Worm (Caenorhabditis elegans) whole organism, mixed stage, embryonic: Measurements from ENCODE around the gene cdr-1.

Experiments used
- M03D4.4 ChIP-seq: sonication (generic microtip); optimal IDR thresholded peaks from 2 replicates; lab custom pipeline; 2017; ENCODE audit warnings: mild to moderate bottlenecking, missing genetic modification characterization, missing compliant biosample characterization
- bed-3 ChIP-seq: fragments of 200-800 bp; sonication (Bioruptor generic); optimal IDR thresholded peaks from 3 replicates; lab custom pipeline; 2018; ENCODE audit warnings: mild to moderate bottlenecking, missing genetic modification characterization, moderate library complexity, missing compliant biosample characterization
- blmp-1 ChIP-seq: fragments of 150-350 bp; optimal IDR thresholded peaks from 2 replicates; lab custom pipeline; 2014; ENCODE audit warnings: missing biosample characterization, missing genetic modification characterization
- ceh-39 ChIP-seq: fragments of 150-350 bp; optimal IDR thresholded peaks from 2 replicates; lab custom pipeline; 2014; ENCODE audit warnings: missing biosample characterization, missing genetic modification characterization
- ceh-43 ChIP-seq: fragments of 200-800 bp; sonication (Bioruptor generic); optimal IDR thresholded peaks from 2 replicates; lab custom pipeline; 2018; ENCODE audit warnings: mild to moderate bottlenecking, missing genetic modification characterization, moderate library complexity, missing compliant biosample characterization
- ces-1 ChIP-seq: fragments of 150-350 bp; optimal IDR thresholded peaks from 2 replicates; lab custom pipeline; 2014; ENCODE audit warnings: missing biosample characterization, missing genetic modification reagents, missing genetic modification characterization
- cnd-1 ChIP-seq: fragments of 200-800 bp; sonication (Bioruptor generic); optimal IDR thresholded peaks from 2 replicates; lab custom pipeline; 2018; ENCODE audit warnings: mild to moderate bottlenecking, missing genetic modification characterization, missing compliant biosample characterization
- drap-1 ChIP-seq: fragments of 200-800 bp; sonication (Bioruptor generic); optimal IDR thresholded peaks from 3 replicates; lab custom pipeline; 2018; ENCODE audit warnings: mild to moderate bottlenecking, missing genetic modification characterization, missing compliant biosample characterization
- elt-1 ChIP-seq: sonication (generic microtip); optimal IDR thresholded peaks from 2 replicates; lab custom pipeline; 2017; ENCODE audit warnings: missing genetic modification characterization, mild to moderate bottlenecking, missing compliant biosample characterization, antibody characterized with exemption, moderate library complexity, borderline replicate concordance; ENCODE audit not compliant: insufficient read depth
- elt-3 ChIP-seq: fragments of 150-350 bp; optimal IDR thresholded peaks from 2 replicates; lab custom pipeline; 2014; ENCODE audit warnings: missing biosample characterization, missing genetic modification characterization
- flh-1 ChIP-seq: fragments of 200-800 bp; sonication (Bioruptor generic); optimal IDR thresholded peaks from 2 replicates; lab custom pipeline; 2018; ENCODE audit warnings: mild to moderate bottlenecking, missing genetic modification characterization, moderate library complexity, missing compliant biosample characterization
- lin-32 ChIP-seq: fragments of 200-800 bp; sonication (Bioruptor generic); optimal IDR thresholded peaks from 2 replicates; lab custom pipeline; 2018; ENCODE audit warnings: mild to moderate bottlenecking, missing genetic modification characterization, missing compliant biosample characterization
- lsy-2 ChIP-seq: fragments of 150-350 bp; optimal IDR thresholded peaks from 2 replicates; lab custom pipeline; 2014; ENCODE audit warnings: missing biosample characterization, missing genetic modification characterization
- mab-5 ChIP-seq: fragments of 150-350 bp; optimal IDR thresholded peaks from 2 replicates; lab custom pipeline; 2014; ENCODE audit warnings: missing biosample characterization, missing genetic modification characterization
- mep-1 ChIP-seq: fragments of 150-350 bp; optimal IDR thresholded peaks from 2 replicates; lab custom pipeline; 2017; ENCODE audit warnings: missing biosample characterization, missing genetic modification reagents, missing genetic modification characterization, inconsistent platforms
- mls-2 ChIP-seq: sonication (generic microtip); optimal IDR thresholded peaks from 2 replicates; lab custom pipeline; 2016; ENCODE audit warnings: mild to moderate bottlenecking, missing genetic modification characterization, moderate library complexity, missing compliant biosample characterization
- nhr-12 ChIP-seq: fragments of 150-350 bp; optimal IDR thresholded peaks from 2 replicates; lab custom pipeline; 2014; ENCODE audit warnings: missing biosample characterization, missing genetic modification characterization
- nhr-2 ChIP-seq: fragments of 150-350 bp; optimal IDR thresholded peaks from 2 replicates; lab custom pipeline; 2014; ENCODE audit warnings: missing biosample characterization, missing genetic modification characterization
- nhr-237 ChIP-seq: fragments of 150-350 bp; optimal IDR thresholded peaks from 2 replicates; lab custom pipeline; 2014; ENCODE audit warnings: missing biosample characterization, missing genetic modification characterization
- nhr-28 ChIP-seq: fragments of 150-350 bp; optimal IDR thresholded peaks from 2 replicates; lab custom pipeline; 2014; ENCODE audit warnings: missing biosample characterization, missing genetic modification characterization
- nhr-76 ChIP-seq: sonication (generic microtip); optimal IDR thresholded peaks from 2 replicates; lab custom pipeline; 2017; ENCODE audit warnings: missing biosample characterization, missing genetic modification characterization
- pha-4 ChIP-seq: fragments of 150-350 bp; optimal IDR thresholded peaks from 2 replicates; lab custom pipeline; 2018; ENCODE audit warnings: missing biosample characterization, missing genetic modification reagents, missing genetic modification characterization
- snpc-4 ChIP-seq: fragments of 150-350 bp; optimal IDR thresholded peaks from 2 replicates; lab custom pipeline; 2014; ENCODE audit warnings: missing biosample characterization, missing genetic modification characterization
- sptf-1 ChIP-seq: sonication (generic microtip); optimal IDR thresholded peaks from 2 replicates; lab custom pipeline; 2017; ENCODE audit warnings: mild to moderate bottlenecking, missing genetic modification characterization, moderate library complexity, missing compliant biosample characterization
- tbx-8 ChIP-seq: fragments of 200-800 bp; sonication (Bioruptor generic); optimal IDR thresholded peaks from 2 replicates; lab custom pipeline; 2018; ENCODE audit warnings: mild to moderate bottlenecking, missing genetic modification characterization, moderate library complexity, missing compliant biosample characterization
- unc-120 ChIP-seq: sonication (generic microtip); optimal IDR thresholded peaks from 2 replicates; lab custom pipeline; 2017; ENCODE audit warnings: missing genetic modification characterization, missing compliant biosample characterization; ENCODE audit not compliant: poor library complexity, severe bottlenecking
- unc-39 ChIP-seq: fragments of 150-350 bp; optimal IDR thresholded peaks from 2 replicates; lab custom pipeline; 2014; ENCODE audit warnings: missing biosample characterization, missing genetic modification characterization
- unc-62 ChIP-seq: fragments of 150-350 bp; optimal IDR thresholded peaks from 2 replicates; lab custom pipeline; 2014; ENCODE audit warnings: missing biosample characterization, missing genetic modification reagents, missing genetic modification characterization
- zip-8 ChIP-seq: fragments of 150-350 bp; optimal IDR thresholded peaks from 2 replicates; lab custom pipeline; 2014; ENCODE audit warnings: missing biosample characterization, missing genetic modification characterization
- ztf-11 ChIP-seq: fragments of 150-350 bp; optimal IDR thresholded peaks from 2 replicates; lab custom pipeline; 2014; ENCODE audit warnings: missing biosample characterization, missing genetic modification characterization

The cdr-1 gene

ce11 chrV:15914774-15915173 lies 6.3 kb upstream of the cdr-1 start:
- no peak for TF ChIP-seq M03D4.4
- no peak for TF ChIP-seq nhr-2 (tag; lab: Kevin White, UChicago)
- no peak for TF ChIP-seq lin-32 (GFP tag; lab: Kevin White, UChicago)
- peak; percentile 32 for TF ChIP-seq drap-1 (GFP tag; lab: Kevin White, UChicago)

ce11 chrV:15915307-15915706 lies 5.8 kb upstream of the cdr-1 start:
- TF ChIP-seq nhr-12 (tag; lab: Kevin White, UChicago): no peak
- TF ChIP-seq tbx-8 (GFP tag; lab: Kevin White, UChicago): no peak
- TF ChIP-seq unc-62 (GFP tag; lab: Kevin White, UChicago): no peak
- TF ChIP-seq snpc-4: no peak
- TF ChIP-seq ces-1 (GFP tag; lab: Kevin White, UChicago): no peak
- TF ChIP-seq zip-8: no peak
- no peak for TF ChIP-seq mab-5 (tag; lab: Kevin White, UChicago)
- TF ChIP-seq ceh-43 (GFP tag; lab: Kevin White, UChicago): no peak

ce11 chrV:15915919-15916318 lies 5.2 kb upstream of the cdr-1 start, which contains the start of gene gst-38:
Gene gst-38 (minus strand): TSS chrV:15916070.
- TF ChIP-seq ztf-11 (tag; lab: Kevin White, UChicago) (no peak), elt-1 (tag; lab: Kevin White, UChicago) (no peak), nhr-28 (tag; lab: Kevin White, UChicago) (no peak), unc-120 (tag; lab: Kevin White, UChicago) (no peak), M03D4.4 (no peak), unc-39 (tag; lab: Kevin White, UChicago) (no peak)

- TF ChIP-seq ceh-39 (tag; lab: Kevin White, UChicago): no peak
- no peak for TF ChIP-seq unc-39 (tag; lab: Kevin White, UChicago)
- TF ChIP-seq blmp-1: no peak
- no peak for TF ChIP-seq pha-4
- TF ChIP-seq unc-120 (tag; lab: Kevin White, UChicago): no peak
- no peak for TF ChIP-seq snpc-4
- TF ChIP-seq mls-2 (tag; lab: Kevin White, UChicago): no peak
- no peak for TF ChIP-seq sptf-1
- no peak for TF ChIP-seq elt-3 (tag; lab: Kevin White, UChicago)
- TF ChIP-seq flh-1 (GFP tag; lab: Kevin White, UChicago): no peak
- no peak for TF ChIP-seq nhr-76 (tag; lab: Kevin White, UChicago)
- TF ChIP-seq ztf-11 (tag; lab: Kevin White, UChicago): no peak
- no peak for TF ChIP-seq bed-3 (GFP tag; lab: Kevin White, UChicago)
- TF ChIP-seq M03D4.4: no peak
- TF ChIP-seq nhr-237: no peak
- TF ChIP-seq zip-8: no peak
- TF ChIP-seq drap-1 (GFP tag; lab: Kevin White, UChicago): no peak
Measured at ce11 chrV:15917458-15917857, 3.7 kb upstream of the cdr-1 start, which contains the start of gene F35E8.9. Gene F35E8.9 (minus strand): TSS chrV:15917558.

- TF ChIP-seq mep-1 (tag; lab: Kevin White, UChicago) (no peak), elt-1 (tag; lab: Kevin White, UChicago) (no peak), cnd-1 (no peak)
Measured at ce11 chrV:15920273-15920672, 836 bp upstream of the cdr-1 start, which contains the start of gene F35E8.10. Gene F35E8.10 (minus strand): TSS chrV:15920373.

- no peak for TF ChIP-seq zip-8
- no peak for TF ChIP-seq pha-4
- TF ChIP-seq nhr-76 (tag; lab: Kevin White, UChicago): no peak
- no peak for TF ChIP-seq ces-1 (GFP tag; lab: Kevin White, UChicago)
- TF ChIP-seq lsy-2 (tag; lab: Kevin White, UChicago): no peak
- no peak for TF ChIP-seq mab-5 (tag; lab: Kevin White, UChicago)
- no peak for TF ChIP-seq tbx-8 (GFP tag; lab: Kevin White, UChicago)
- no peak for TF ChIP-seq drap-1 (GFP tag; lab: Kevin White, UChicago)
- TF ChIP-seq lin-32 (GFP tag; lab: Kevin White, UChicago): no peak
- TF ChIP-seq snpc-4: no peak
- TF ChIP-seq unc-62 (GFP tag; lab: Kevin White, UChicago): no peak
- no peak for TF ChIP-seq unc-120 (tag; lab: Kevin White, UChicago)
- no peak for TF ChIP-seq nhr-12 (tag; lab: Kevin White, UChicago)
- TF ChIP-seq flh-1 (GFP tag; lab: Kevin White, UChicago): no peak
- TF ChIP-seq elt-1 (tag; lab: Kevin White, UChicago): no peak
- TF ChIP-seq ceh-39 (tag; lab: Kevin White, UChicago): no peak
- no peak for TF ChIP-seq nhr-28 (tag; lab: Kevin White, UChicago)
Measured at ce11 chrV:15922979-15923378, 1.9 kb downstream of the cdr-1 start, which contains the start of gene F35E8.13. Gene F35E8.13 (plus strand): TSS chrV:15923279.
